Worm (Caenorhabditis elegans) whole organism, L4/young adult: Measurements from ENCODE around the gene maoc-1.

ENCODE experiments used
- W03F9.2 ChIP-seq: fragments of 150-350 bp; optimal IDR thresholded peaks from 2 replicates; lab custom pipeline; 2014; ENCODE audit warnings: missing biosample characterization, missing genetic modification characterization
- dao-5 ChIP-seq: sonication (generic microtip); optimal IDR thresholded peaks from 2 replicates; lab custom pipeline; 2016; ENCODE audit warnings: missing genotype, missing genetic modification characterization, moderate library complexity, missing compliant biosample characterization
- him-1 ChIP-seq: sonication (generic microtip); optimal IDR thresholded peaks from 2 replicates; lab custom pipeline; 2016; ENCODE audit warnings: missing genotype, missing genetic modification reagents, missing genetic modification characterization, missing compliant biosample characterization

maoc-1 gene

ce11 chrII:7176108-7176507, 20.0 kb upstream of the maoc-1 start:
- TF ChIP-seq W03F9.2 = no peak
- TF ChIP-seq dao-5 = no peak
- TF ChIP-seq him-1 (tag; lab: Kevin White, UChicago) = no peak

- TF ChIP-seq him-1 (tag; lab: Kevin White, UChicago) (no peak), dao-5 (no peak), W03F9.2 (no peak)
These were observed 13.4 kb upstream of the maoc-1 start for ce11 chrII:7182630-7183029.

- peak; percentile 94 for TF ChIP-seq dao-5
- peak; percentile 80 for TF ChIP-seq him-1 (tag; lab: Kevin White, UChicago)
- peak; percentile 51 for TF ChIP-seq W03F9.2
These were observed 12.4 kb upstream of the maoc-1 start, which contains the start of gene pdl-1 for ce11 chrII:7183493-7184272. pdl-1 (plus strand) TSS chrII:7183801.

ce11 chrII:7186117-7186516, 10.0 kb upstream of the maoc-1 start:
- TF ChIP-seq dao-5 (no peak), him-1 (tag; lab: Kevin White, UChicago) (no peak), W03F9.2 (no peak)

- TF ChIP-seq W03F9.2 = no peak
- no peak for TF ChIP-seq him-1 (tag; lab: Kevin White, UChicago)
- TF ChIP-seq dao-5 = no peak
These were observed 9.0 kb upstream of the maoc-1 start, which contains the start of gene C27H5.6 for ce11 chrII:7187110-7187509. C27H5.6 (minus strand) TSS chrII:7187210.

ce11 chrII:7189120-7189519, 7.0 kb upstream of the maoc-1 start, which contains the start of gene E04F6.4:
E04F6.4 (plus strand) TSS chrII:7189420.
- TF ChIP-seq dao-5 = no peak
- TF ChIP-seq W03F9.2 = no peak

- no peak for TF ChIP-seq him-1 (tag; lab: Kevin White, UChicago)
- TF ChIP-seq W03F9.2 = no peak
- TF ChIP-seq dao-5 = no peak
These were observed 535 bp upstream of the maoc-1 start, which contains the start of gene acdh-12 for ce11 chrII:7195541-7195940. acdh-12 (minus strand) TSS chrII:7195641.

ce11 chrII:7197434-7197833, 1.4 kb downstream of the maoc-1 start:
- TF ChIP-seq him-1 (tag; lab: Kevin White, UChicago) = no peak
- TF ChIP-seq W03F9.2 = no peak

- no peak for TF ChIP-seq W03F9.2
These were observed 3.2 kb downstream of the maoc-1 start, which contains the start of gene E04F6.6 for ce11 chrII:7199308-7199707. E04F6.6 (minus strand) TSS chrII:7199565.

ce11 chrII:7200051-7200599, 4.0 kb downstream of the maoc-1 start, which contains the start of gene pcrg-1:
pcrg-1 (plus strand) TSS chrII:7200549.
- TF ChIP-seq dao-5 (peak; percentile 60), W03F9.2 (no peak), him-1 (tag; lab: Kevin White, UChicago) (peak; percentile 57)

ce11 chrII:7203110-7203509, 7.0 kb downstream of the maoc-1 start, which contains the start of gene srd-56:
srd-56 (minus strand) TSS chrII:7203210.
- TF ChIP-seq dao-5 (no peak), W03F9.2 (no peak), him-1 (tag; lab: Kevin White, UChicago) (no peak)

- TF ChIP-seq dao-5 (no peak), W03F9.2 (no peak), him-1 (tag; lab: Kevin White, UChicago) (no peak)
These were observed 8.9 kb downstream of the maoc-1 start, which contains the start of gene srd-58 for ce11 chrII:7204951-7205350. srd-58 (minus strand) TSS chrII:7205051.

ce11 chrII:7205388-7205787, 9.3 kb downstream of the maoc-1 start, which contains the start of gene srd-59:
srd-59 (plus strand) TSS chrII:7205688.
- TF ChIP-seq dao-5 (no peak), W03F9.2 (no peak), him-1 (tag; lab: Kevin White, UChicago) (no peak)

- TF ChIP-seq him-1 (tag; lab: Kevin White, UChicago) (no peak), dao-5 (no peak), W03F9.2 (no peak)
These were observed 11.6 kb downstream of the maoc-1 start for ce11 chrII:7207649-7208048.

- no peak for TF ChIP-seq him-1 (tag; lab: Kevin White, UChicago)
- TF ChIP-seq dao-5 = no peak
- no peak for TF ChIP-seq W03F9.2
These were observed 12.1 kb downstream of the maoc-1 start, which contains the start of gene dhs-7 for ce11 chrII:7208184-7208583. dhs-7 (minus strand) TSS chrII:7208460.
